In genomic region chrII:6853059-6853466, ce11 we compare ENCODE assay signal across 1 worm cellular context.
TF ChIP-seq lines count a peak whose summit lies in the region.

No protein-coding gene starts in this region.

TF ChIP-seq in whole organism, young adult, 124 proteins besides CTCF, POLR2A, EP300 and RAD21 (continued from another document):
- TF ChIP-seq nhr-27 (tag; optimal IDR thresholded peaks at IDR 0.05; lab: Kevin White, UChicago) (no peak), madf-3 (GFP tag; IDR thresholded peaks at IDR 0.05; lab: Robert Waterston, UW) (peak; percentile 79), B0035.1 (tag; optimal IDR thresholded peaks at IDR 0.05; lab: Kevin White, UChicago) (peak; percentile 60), tbx-9 (tag; optimal IDR thresholded peaks at IDR 0.05; lab: Kevin White, UChicago; ENCODE audit: borderline replicate concordance) (no peak), ama-1 (optimal IDR thresholded peaks at IDR 0.05; lab: Kevin White, UChicago) (no peak), ama-1 (GFP tag; optimal IDR thresholded peaks at IDR 0.05; lab: Kevin White, UChicago) (peak; percentile 33 to 87), atf-7 (tag; optimal IDR thresholded peaks at IDR 0.05; lab: Kevin White, UChicago) (no peak), ceh-79 (tag; optimal IDR thresholded peaks at IDR 0.05; lab: Kevin White, UChicago) (no peak), madf-6 (GFP tag; IDR thresholded peaks at IDR 0.05; lab: Robert Waterston, UW) (peak; percentile 64; the same call in 1 of the 2 replicates), die-1 (tag; optimal IDR thresholded peaks at IDR 0.05; lab: Kevin White, UChicago) (peak; percentile 61), mel-28 (tag; optimal IDR thresholded peaks at IDR 0.05; lab: Kevin White, UChicago; ENCODE audit: borderline replicate concordance) (no peak), attf-5 (GFP tag; optimal IDR thresholded peaks at IDR 0.05; lab: Kevin White, UChicago) (peak; percentile 16), lin-35 (GFP tag; optimal IDR thresholded peaks at IDR 0.05; lab: Kevin White, UChicago) (peak in 1 of 3 experiments; percentile 33), unc-62 (GFP tag; optimal IDR thresholded peaks at IDR 0.05; lab: Kevin White, UChicago) (no peak), C06A6.2 (GFP tag; conservative IDR thresholded peaks at IDR 0.05; lab: Robert Waterston, UW) (no peak), lir-1 (GFP tag; conservative IDR thresholded peaks at IDR 0.05; lab: Robert Waterston, UW) (0 out of 2 replicates have a peak, but pooled peaks have one; percentile 7), ceh-91 (GFP tag; IDR thresholded peaks at IDR 0.05; lab: Robert Waterston, UW) (peak; percentile 40; the same call in 1 of the 2 replicates), B0336.3 (GFP tag; IDR thresholded peaks at IDR 0.05; lab: Robert Waterston, UW) (peak; percentile 77), egl-44 (GFP tag; IDR thresholded peaks at IDR 0.05; lab: Robert Waterston, UW) (no peak), B0261.1 (tag; optimal IDR thresholded peaks at IDR 0.05; lab: Kevin White, UChicago) (peak; percentile 78), K12H6.12 (tag; optimal IDR thresholded peaks at IDR 0.05; lab: Kevin White, UChicago) (peak; percentile 69)
